Worm (Caenorhabditis elegans): ENCODE results near the gene clec-210.

DNA sequence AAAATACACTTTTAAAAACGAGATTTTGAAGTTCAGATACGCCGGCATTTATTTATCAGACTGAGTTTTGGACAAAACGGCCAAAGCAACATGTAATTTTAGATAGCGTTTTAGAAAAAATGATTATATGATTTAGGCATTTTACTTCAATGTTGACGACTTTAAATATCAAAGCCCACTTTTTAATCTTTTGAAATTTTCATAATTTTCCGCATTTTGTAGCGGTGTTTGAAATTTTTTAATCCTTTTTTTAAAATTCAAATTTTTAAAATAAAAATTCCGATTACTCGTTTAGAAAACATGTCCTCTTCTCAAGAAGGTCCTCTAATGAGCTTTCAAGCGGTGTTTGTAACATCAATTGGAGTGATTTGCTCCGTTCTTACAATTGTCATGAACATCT is 51.7 kb downstream of the clec-210 start, which contains the start of gene srbc-6:
- TF ChIP-seq hlh-12 (tag; optimal IDR thresholded peaks at IDR 0.05) (no peak), sea-2 (GFP tag; IDR thresholded peaks at IDR 0.05) (no peak), mcd-1 (GFP tag; IDR thresholded peaks at IDR 0.05) (no peak)

Data from whole organism, young adult.